Fruit fly (Drosophila melanogaster) whole organism, embryonic: ENCODE measurements around the gene AGO2.

ENCODE experiments used
- ATbp ChIP-seq: fragments of 200-800 bp; sonication (Bioruptor generic); optimal IDR thresholded peaks from 2 replicates; lab custom pipeline; 2017; ENCODE audit warnings: missing biosample characterization, mild to moderate bottlenecking, missing genetic modification characterization, missing genetic modification reagents
- B-H1 ChIP-seq: fragments of 200-800 bp; sonication (Bioruptor generic); IDR thresholded peaks from 3 replicates; pipeline ENCODE4 v1.3.6; 2022; ENCODE audit warnings: missing biosample characterization, missing genetic modification characterization
- Bdp1 ChIP-seq: fragments of 200-800 bp; sonication (Bioruptor generic); optimal IDR thresholded peaks from 3 replicates; lab custom pipeline; 2016; ENCODE audit warnings: missing biosample characterization, missing genetic modification characterization
- CG10565 ChIP-seq: fragments of 200-800 bp; sonication (Bioruptor generic); optimal IDR thresholded peaks from 3 replicates; lab custom pipeline; 2016; ENCODE audit warnings: missing biosample characterization, mild to moderate bottlenecking, missing genetic modification characterization
- CG11247 ChIP-seq: fragments of 200-800 bp; sonication (Bioruptor generic); IDR thresholded peaks from 2 replicates; pipeline ENCODE4 v1.3.6; 2022; ENCODE audit warnings: missing biosample characterization, missing genetic modification characterization
- CG12071 ChIP-seq: fragments of 200-800 bp; sonication (Bioruptor generic); optimal IDR thresholded peaks from 3 replicates; lab custom pipeline; 2018; ENCODE audit warnings: missing biosample characterization, mild to moderate bottlenecking, missing genetic modification characterization
- CG12391 ChIP-seq: fragments of 200-800 bp; sonication (Bioruptor generic); optimal IDR thresholded peaks from 3 replicates; lab custom pipeline; 2018; ENCODE audit warnings: missing biosample characterization, mild to moderate bottlenecking, missing genetic modification characterization, moderate library complexity
- CG12744 ChIP-seq: fragments of 200-800 bp; sonication (Bioruptor generic); optimal IDR thresholded peaks from 2 replicates; lab custom pipeline; 2016; ENCODE audit warnings: missing biosample characterization, missing genetic modification characterization
- CG14860 ChIP-seq: fragments of 200-800 bp; sonication (Bioruptor generic); IDR thresholded peaks from 3 replicates; pipeline ENCODE4 v1.3.6; 2022; ENCODE audit warnings: missing biosample characterization, missing genetic modification characterization; ENCODE audit not compliant: partially characterized antibody
- CG15696 ChIP-seq: fragments of 200-800 bp; sonication (Bioruptor generic); optimal IDR thresholded peaks from 2 replicates; lab custom pipeline; 2019; ENCODE audit warnings: missing biosample characterization, mild to moderate bottlenecking, missing genetic modification characterization, moderate library complexity
- CG1602 ChIP-seq: fragments of 200-800 bp; sonication (Bioruptor generic); optimal IDR thresholded peaks from 3 replicates; lab custom pipeline; 2016; ENCODE audit warnings: missing biosample characterization, missing genetic modification characterization
- CG16863 ChIP-seq: fragments of 200-800 bp; sonication (Bioruptor generic); optimal IDR thresholded peaks from 3 replicates; lab custom pipeline; 2016; ENCODE audit warnings: missing biosample characterization, missing genetic modification characterization
- CG17568 ChIP-seq: fragments of 200-800 bp; sonication (Bioruptor generic); optimal IDR thresholded peaks from 2 replicates; lab custom pipeline; 2018; ENCODE audit warnings: missing biosample characterization, mild to moderate bottlenecking, missing genetic modification characterization, moderate library complexity
- CG18619 ChIP-seq: fragments of 200-800 bp; sonication (Bioruptor generic); optimal IDR thresholded peaks from 3 replicates; lab custom pipeline; 2017; ENCODE audit warnings: missing biosample characterization, mild to moderate bottlenecking, missing genetic modification characterization
- CG31388 ChIP-seq: fragments of 200-800 bp; sonication (Bioruptor generic); optimal IDR thresholded peaks from 2 replicates; lab custom pipeline; 2016; ENCODE audit warnings: missing biosample characterization, missing genetic modification characterization
- CG3281 ChIP-seq: fragments of 200-800 bp; sonication (Bioruptor generic); optimal IDR thresholded peaks from 3 replicates; lab custom pipeline; 2017; ENCODE audit warnings: missing biosample characterization, mild to moderate bottlenecking, missing genetic modification characterization
- CG34422 ChIP-seq: fragments of 200-800 bp; sonication (Bioruptor generic); IDR thresholded peaks from 3 replicates; pipeline ENCODE4 v1.3.6; 2022; ENCODE audit warnings: missing biosample characterization, missing genetic modification characterization
- CG5245 ChIP-seq: fragments of 200-800 bp; sonication (Bioruptor generic); optimal IDR thresholded peaks from 3 replicates; lab custom pipeline; 2016; ENCODE audit warnings: missing biosample characterization, missing genetic modification characterization
- CG6689 ChIP-seq: fragments of 200-800 bp; sonication (Bioruptor generic); IDR thresholded peaks from 2 replicates; pipeline ENCODE4 v1.3.6; 2022; ENCODE audit warnings: missing biosample characterization, missing genetic modification characterization
- CG6854 ChIP-seq: fragments of 200-800 bp; sonication (Bioruptor generic); optimal IDR thresholded peaks from 3 replicates; lab custom pipeline; 2017; ENCODE audit warnings: missing biosample characterization, mild to moderate bottlenecking, missing genetic modification characterization
- CG7745 ChIP-seq: fragments of 200-800 bp; sonication (Bioruptor generic); optimal IDR thresholded peaks from 2 replicates; lab custom pipeline; 2018; ENCODE audit warnings: missing biosample characterization, mild to moderate bottlenecking, missing genetic modification characterization, moderate library complexity
- CG8388 ChIP-seq: fragments of 200-800 bp; sonication (Bioruptor generic); optimal IDR thresholded peaks from 2 replicates; lab custom pipeline; 2019; ENCODE audit warnings: missing biosample characterization, mild to moderate bottlenecking, missing genetic modification characterization, moderate library complexity
- Chrac-16 ChIP-seq: fragments of 200-800 bp; sonication (Bioruptor generic); optimal IDR thresholded peaks from 3 replicates; lab custom pipeline; 2016; ENCODE audit warnings: missing biosample characterization, missing genetic modification characterization
- Doc2 ChIP-seq: fragments of 200-800 bp; sonication (Bioruptor generic); IDR thresholded peaks from 2 replicates; pipeline ENCODE4 v1.3.6; 2022; ENCODE audit warnings: missing biosample characterization, missing genetic modification characterization
- Eip74EF ChIP-seq, 2 experiments: fragments of 200-800 bp in 1 of 2; fragments of >200 bp in 1 of 2; sonication (Bioruptor generic) in 1 of 2; optimal IDR thresholded peaks; 2 replicates each; lab custom pipeline; 2017 to 2019; ENCODE audit warnings: missing biosample characterization in 2 of 2, missing genetic modification characterization in 2 of 2, mild to moderate bottlenecking in 1 of 2, moderate library complexity in 1 of 2
- Elba2 ChIP-seq: fragments of 200-800 bp; sonication (Bioruptor generic); optimal IDR thresholded peaks from 3 replicates; lab custom pipeline; 2016; ENCODE audit warnings: missing biosample characterization, missing genetic modification characterization
- Kr ChIP-seq: fragments of 200-800 bp; sonication (Bioruptor generic); optimal IDR thresholded peaks from 2 replicates; lab custom pipeline; 2017; ENCODE audit warnings: missing biosample characterization, mild to moderate bottlenecking, missing genetic modification characterization
- MESR4 ChIP-seq: fragments of 200-800 bp; sonication (Bioruptor generic); optimal IDR thresholded peaks from 2 replicates; lab custom pipeline; 2018; ENCODE audit warnings: missing biosample characterization, mild to moderate bottlenecking, missing genetic modification characterization, moderate library complexity
- Max ChIP-seq: fragments of 200-800 bp; sonication (Bioruptor generic); optimal IDR thresholded peaks from 2 replicates; lab custom pipeline; 2016; ENCODE audit warnings: missing biosample characterization, mild to moderate bottlenecking, missing genetic modification characterization
- Meics ChIP-seq: fragments of 200-800 bp; sonication (Bioruptor generic); optimal IDR thresholded peaks from 2 replicates; lab custom pipeline; 2017; ENCODE audit warnings: missing biosample characterization, mild to moderate bottlenecking, missing genetic modification characterization
- Oli ChIP-seq: fragments of 200-800 bp; sonication (Bioruptor generic); optimal IDR thresholded peaks from 2 replicates; lab custom pipeline; 2018; ENCODE audit warnings: missing biosample characterization, mild to moderate bottlenecking, missing genetic modification characterization, moderate library complexity
- bbx ChIP-seq: fragments of 200-800 bp; sonication (Bioruptor generic); IDR thresholded peaks from 2 replicates; pipeline ENCODE4 v1.3.6; 2022; ENCODE audit warnings: missing biosample characterization, missing genetic modification characterization; ENCODE audit not compliant: partially characterized antibody
- cg ChIP-seq: fragments of 200-800 bp; sonication (Bioruptor generic); optimal IDR thresholded peaks from 3 replicates; lab custom pipeline; 2019; ENCODE audit warnings: missing biosample characterization, mild to moderate bottlenecking, missing genetic modification characterization, moderate library complexity
- chm ChIP-seq: fragments of 200-800 bp; sonication (Bioruptor generic); IDR thresholded peaks from 2 replicates; pipeline ENCODE4 v1.3.6; 2022; ENCODE audit warnings: missing biosample characterization, missing genetic modification characterization
- fd102C ChIP-seq: fragments of 200-800 bp; sonication (Bioruptor generic); optimal IDR thresholded peaks from 2 replicates; lab custom pipeline; 2018; ENCODE audit warnings: missing biosample characterization, mild to moderate bottlenecking, missing genetic modification characterization, moderate library complexity
- gcm ChIP-seq: fragments of 200-800 bp; sonication (Bioruptor generic); optimal IDR thresholded peaks from 2 replicates; lab custom pipeline; 2019; ENCODE audit warnings: missing biosample characterization, mild to moderate bottlenecking, missing genetic modification characterization, moderate library complexity
- gro ChIP-seq: fragments of 200-800 bp; sonication (Bioruptor generic); optimal IDR thresholded peaks from 2 replicates; lab custom pipeline; 2016; ENCODE audit warnings: missing biosample characterization, missing genetic modification characterization
- kay ChIP-seq: fragments of 200-800 bp; sonication (Bioruptor generic); optimal IDR thresholded peaks from 2 replicates; lab custom pipeline; 2016; ENCODE audit warnings: missing biosample characterization, missing genetic modification characterization
- lola ChIP-seq, 3 experiments: fragments of >200 bp in 2 of 3; fragments of 200-800 bp in 1 of 3; sonication (Bioruptor generic) in 1 of 3; optimal IDR thresholded peaks; 2 replicates each; lab custom pipeline; 2017 to 2019; ENCODE audit warnings: missing biosample characterization in 3 of 3, missing genetic modification characterization in 3 of 3, mild to moderate bottlenecking in 1 of 3, moderate library complexity in 1 of 3
- oc ChIP-seq: fragments of 200-800 bp; sonication (Bioruptor generic); optimal IDR thresholded peaks from 2 replicates; lab custom pipeline; 2018; ENCODE audit warnings: missing biosample characterization, mild to moderate bottlenecking, missing genetic modification characterization, moderate library complexity
- phol ChIP-seq: fragments of 200-800 bp; sonication (Bioruptor generic); optimal IDR thresholded peaks from 3 replicates; lab custom pipeline; 2018; ENCODE audit warnings: missing biosample characterization, mild to moderate bottlenecking, missing genetic modification characterization, moderate library complexity
- pzg ChIP-seq: fragments of 200-800 bp; sonication (Bioruptor generic); optimal IDR thresholded peaks from 3 replicates; lab custom pipeline; 2018; ENCODE audit warnings: missing biosample characterization, mild to moderate bottlenecking, missing genetic modification characterization, moderate library complexity
- shn ChIP-seq: fragments of 200-800 bp; sonication (Bioruptor generic); optimal IDR thresholded peaks from 3 replicates; lab custom pipeline; 2016; ENCODE audit warnings: missing biosample characterization, missing genetic modification characterization
- sisA ChIP-seq: fragments of 200-800 bp; sonication (Bioruptor generic); IDR thresholded peaks from 2 replicates; pipeline ENCODE4 v1.3.6; 2022; ENCODE audit warnings: missing biosample characterization, missing genetic modification characterization
- slou ChIP-seq: fragments of 200-800 bp; sonication (Bioruptor generic); optimal IDR thresholded peaks from 3 replicates; lab custom pipeline; 2016; ENCODE audit warnings: missing biosample characterization, missing genetic modification characterization
- tup ChIP-seq: fragments of 200-800 bp; sonication (Bioruptor generic); optimal IDR thresholded peaks from 2 replicates; lab custom pipeline; 2016; ENCODE audit warnings: missing biosample characterization, mild to moderate bottlenecking, missing genetic modification characterization, moderate library complexity
- vfl ChIP-seq: fragments of 200-800 bp; sonication (Bioruptor generic); optimal IDR thresholded peaks from 2 replicates; lab custom pipeline; 2016; ENCODE audit warnings: missing biosample characterization, missing genetic modification characterization
- vvl ChIP-seq: fragments of 200-800 bp; sonication (Bioruptor generic); IDR thresholded peaks from 2 replicates; pipeline ENCODE4 v1.3.6; 2022; ENCODE audit warnings: missing biosample characterization, missing genetic modification characterization
- z ChIP-seq: fragments of 200-800 bp; sonication (Bioruptor generic); IDR thresholded peaks from 3 replicates; pipeline ENCODE4 v1.3.6; 2022; ENCODE audit warnings: missing biosample characterization, missing genetic modification characterization

The AGO2 gene

DNA sequence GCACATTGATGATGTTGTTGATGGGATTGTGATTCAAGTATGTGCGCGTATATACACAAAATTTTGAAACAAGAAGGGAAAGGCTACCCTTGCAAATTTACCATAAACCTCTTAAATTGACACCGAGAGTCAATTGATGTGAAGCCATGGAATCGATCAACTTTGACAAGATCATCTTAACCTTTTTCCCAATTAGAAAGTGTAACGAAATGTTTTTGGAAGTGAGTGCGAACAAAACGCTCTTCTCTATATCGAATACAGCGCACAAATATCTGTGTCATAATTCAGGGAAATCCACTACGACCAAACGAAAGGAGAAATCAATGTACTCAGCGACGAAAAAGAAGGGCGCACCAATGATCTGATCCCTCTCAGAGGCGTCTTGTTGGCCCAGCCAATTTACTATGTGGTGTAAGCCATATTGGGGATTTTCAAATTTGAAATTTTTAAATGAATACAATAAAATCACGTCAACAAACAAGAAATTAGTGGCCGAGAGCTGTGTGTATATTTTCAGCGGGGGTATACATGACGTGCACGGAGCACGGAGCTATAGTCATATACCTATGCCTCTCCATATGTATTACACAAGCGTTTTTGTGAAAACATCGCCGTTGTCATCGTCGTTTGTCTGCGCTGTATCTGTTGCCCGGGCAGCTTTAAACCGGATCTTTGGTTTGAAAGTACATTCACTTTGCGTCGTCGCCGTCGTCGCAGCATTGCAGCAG lies 20.3 kb upstream of the AGO2 start (continued):
- TF ChIP-seq CG14860 (GFP tag; lab: Robert Waterston, UW), result no peak
- no peak for TF ChIP-seq gro (GFP tag; lab: Kevin White, UChicago)
- TF ChIP-seq CG7745 (tag; lab: Kevin White, UChicago), result no peak
- TF ChIP-seq Max, result peak; percentile 1
- TF ChIP-seq gcm (GFP tag; lab: Kevin White, UChicago), result peak; percentile 45
- TF ChIP-seq Bdp1, result no peak
- peak; percentile 14; the same call in 1 of the 2 replicates for TF ChIP-seq CG11247 (GFP tag; lab: Robert Waterston, UW)
- TF ChIP-seq shn, result no peak
- no peak for TF ChIP-seq CG18619 (GFP tag; lab: Kevin White, UChicago)
- no peak for TF ChIP-seq CG12744 (GFP tag; lab: Kevin White, UChicago)
- TF ChIP-seq slou (GFP tag; lab: Kevin White, UChicago), result no peak
- TF ChIP-seq Eip74EF (GFP tag; optimal IDR thresholded peaks at IDR 0.05; lab: Kevin White, UChicago), result peak in 1 of 2 experiments; percentile 49
- no peak for TF ChIP-seq kay (GFP tag; lab: Kevin White, UChicago)
- TF ChIP-seq chm (GFP tag; lab: Robert Waterston, UW), result no peak
- no peak for TF ChIP-seq vfl (GFP tag; lab: Kevin White, UChicago)
- TF ChIP-seq bbx (GFP tag; lab: Robert Waterston, UW), result no peak
- TF ChIP-seq MESR4 (GFP tag; lab: Kevin White, UChicago), result no peak
- TF ChIP-seq CG12391 (tag; lab: Kevin White, UChicago), result peak; percentile 32
- TF ChIP-seq CG1602, result no peak
- TF ChIP-seq CG17568 (GFP tag; lab: Kevin White, UChicago), result peak; percentile 11
- peak; percentile 36 for TF ChIP-seq ATbp (GFP tag; lab: Kevin White, UChicago)
- TF ChIP-seq CG6854, result no peak
- peak; percentile 30 for TF ChIP-seq Chrac-16 (GFP tag; lab: Kevin White, UChicago)
- no peak for TF ChIP-seq CG6689 (GFP tag; lab: Robert Waterston, UW)
- no peak for TF ChIP-seq Kr (GFP tag; lab: Kevin White, UChicago)
- TF ChIP-seq lola (GFP tag; optimal IDR thresholded peaks at IDR 0.05; lab: Kevin White, UChicago), result no peak
- no peak for TF ChIP-seq cg (GFP tag; lab: Kevin White, UChicago)
- no peak for TF ChIP-seq Meics (GFP tag; lab: Kevin White, UChicago)
- no peak for TF ChIP-seq B-H1 (GFP tag; lab: Robert Waterston, UW)
- peak; percentile 66 for TF ChIP-seq oc (tag; lab: Kevin White, UChicago)
- no peak for TF ChIP-seq Elba2 (GFP tag; lab: Kevin White, UChicago)
- TF ChIP-seq CG15696 (tag; lab: Kevin White, UChicago), result peak; percentile 18
- no peak for TF ChIP-seq fd102C (GFP tag; lab: Kevin White, UChicago)
- peak; percentile 10 for TF ChIP-seq phol (tag; lab: Kevin White, UChicago)
- TF ChIP-seq tup (GFP tag; lab: Kevin White, UChicago), result no peak
- TF ChIP-seq CG8388, result peak; percentile 20
- TF ChIP-seq sisA (GFP tag; lab: Robert Waterston, UW), result peak; percentile 16; the same call in 1 of the 2 replicates
- TF ChIP-seq pzg (GFP tag; lab: Kevin White, UChicago), result no peak
- TF ChIP-seq CG3281 (GFP tag; lab: Kevin White, UChicago), result peak; percentile 26
- peak; percentile 26 for TF ChIP-seq Oli (tag; lab: Kevin White, UChicago)
- TF ChIP-seq z, result no peak
- no peak for TF ChIP-seq Doc2 (GFP tag; lab: Robert Waterston, UW)
- TF ChIP-seq CG12071 (GFP tag; lab: Kevin White, UChicago), result peak; percentile 48
- peak; percentile 10 for TF ChIP-seq CG31388
- peak; percentile 27 for TF ChIP-seq CG16863
- 0 out of 3 replicates have a peak, but pooled peaks have one; percentile 24 for TF ChIP-seq CG34422
- no peak for TF ChIP-seq CG10565 (GFP tag; lab: Kevin White, UChicago)
- peak; percentile 35; the same call in 1 of the 2 replicates for TF ChIP-seq vvl
- TF ChIP-seq CG5245 (GFP tag; lab: Kevin White, UChicago), result no peak
